Fruit fly (Drosophila melanogaster) whole organism: ENCODE data around the gene CG15221.
"Not testable (repeated sequence)": the region's sequence is repeated elsewhere in the genome, so short reads cannot be mapped to it uniquely, and the experiment has no call there.

Experiments used
- CG8478 ChIP-seq: fragments of >200 bp; optimal IDR thresholded peaks from 2 replicates; lab custom pipeline; 2018; ENCODE audit warnings: inconsistent platforms
- Dll ChIP-seq: fragments of >200 bp; optimal IDR thresholded peaks from 2 replicates; lab custom pipeline; 2017
- EcR ChIP-seq, 2 experiments: fragments of >200 bp; optimal IDR thresholded peaks; 2 replicates each; lab custom pipeline; 2017; ENCODE audit warnings: missing biosample characterization in 2 of 2, missing genetic modification characterization in 2 of 2, missing genetic modification reagents in 2 of 2
- pan ChIP-seq: fragments of >200 bp; optimal IDR thresholded peaks from 2 replicates; lab custom pipeline; 2017
- psq ChIP-seq: fragments of >200 bp; optimal IDR thresholded peaks from 2 replicates; lab custom pipeline; 2017
- usp ChIP-seq: fragments of >200 bp; optimal IDR thresholded peaks from 2 replicates; lab custom pipeline; 2017; ENCODE audit warnings: missing biosample characterization, missing genetic modification characterization, mixed read lengths

Gene CG15221

DNA sequence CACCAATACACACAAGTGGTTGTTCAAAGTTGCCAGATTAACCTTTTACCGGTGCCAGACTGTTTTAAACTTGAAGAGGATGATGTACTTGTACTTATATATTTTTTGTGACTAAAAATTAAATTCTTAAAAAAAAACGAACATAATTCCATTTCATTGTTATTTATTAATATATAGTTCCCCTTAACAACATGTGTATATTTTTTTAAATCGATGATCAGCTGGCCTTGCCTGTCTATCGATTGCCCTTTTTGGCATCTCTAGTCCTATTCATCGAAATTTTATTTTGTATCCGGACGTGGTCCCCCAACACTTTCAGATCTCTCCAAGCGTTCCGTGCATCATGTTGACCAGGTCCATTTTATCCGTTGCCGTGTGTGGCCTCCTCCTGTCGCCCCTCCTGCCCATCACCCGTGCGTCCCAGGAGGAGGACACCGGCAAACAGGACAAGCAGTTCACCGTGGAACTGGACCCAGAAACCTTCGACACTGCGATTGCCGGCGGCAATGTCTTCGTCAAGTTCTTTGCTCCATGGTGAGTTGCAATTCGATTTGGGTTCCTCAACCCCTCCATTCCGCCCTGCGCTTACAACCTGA lies 7.2 kb upstream of the CG15221 start, which contains the start of gene prtp:
prtp (plus strand) TSS at position 26 of the 596 bp plus-strand sequence.
- TF ChIP-seq Dll (lab: Kevin White, UChicago) (no peak), pan (lab: Kevin White, UChicago) (no peak), usp (GFP tag; lab: Kevin White, UChicago) (no peak), psq (no peak), CG8478 (lab: Kevin White, UChicago) (no peak), EcR (GFP tag; optimal IDR thresholded peaks at IDR 0.05; lab: Kevin White, UChicago) (no peak)

DNA sequence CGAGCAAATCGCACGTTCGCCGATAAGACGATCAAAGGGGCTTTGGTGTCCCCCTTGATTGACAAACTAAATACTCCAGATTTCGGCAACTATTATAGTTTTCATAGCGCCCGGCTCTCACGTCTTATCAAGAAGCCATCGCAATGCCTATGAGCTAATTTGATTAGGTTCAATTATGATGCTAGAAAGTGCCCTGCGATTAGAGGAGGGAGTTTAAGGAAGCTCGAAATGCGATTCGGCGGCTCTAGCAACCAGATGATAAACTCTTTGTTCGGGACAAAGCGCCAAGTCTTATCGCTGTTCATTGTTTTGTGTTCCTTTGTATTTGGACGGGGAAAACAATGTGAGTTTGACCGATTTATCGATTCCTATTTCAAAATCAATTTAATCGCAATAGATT lies 6.2 kb upstream of the CG15221 start:
- no peak for TF ChIP-seq Dll (lab: Kevin White, UChicago)
- TF ChIP-seq usp (GFP tag; lab: Kevin White, UChicago) = no peak

DNA sequence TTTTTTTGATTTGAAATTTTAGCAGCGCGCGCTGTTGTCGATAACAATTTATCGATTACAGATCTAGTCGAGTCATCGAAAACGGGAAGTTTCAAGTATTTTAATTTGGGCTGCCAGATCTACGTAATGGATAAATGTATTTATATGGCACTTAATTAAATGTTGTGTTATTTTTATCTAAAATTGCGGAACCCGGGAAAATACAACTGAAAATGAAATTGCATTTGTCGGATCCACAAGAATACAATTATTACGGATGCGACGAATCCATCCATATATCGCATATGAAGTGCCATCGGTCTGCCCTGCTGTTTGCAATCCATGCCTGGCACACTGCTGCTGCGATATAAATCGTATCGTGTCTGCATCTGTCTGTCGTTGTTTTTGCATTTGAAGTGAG lies 3.9 kb upstream of the CG15221 start, which contains the start of gene Tango10:
Tango10 (plus strand) TSS at position 108 of the 400 bp plus-strand sequence.
- TF ChIP-seq psq (no peak), EcR (GFP tag; optimal IDR thresholded peaks at IDR 0.05; lab: Kevin White, UChicago) (no peak), Dll (lab: Kevin White, UChicago) (no peak), CG8478 (lab: Kevin White, UChicago) (no peak), pan (lab: Kevin White, UChicago) (no peak), usp (GFP tag; lab: Kevin White, UChicago) (no peak)

DNA sequence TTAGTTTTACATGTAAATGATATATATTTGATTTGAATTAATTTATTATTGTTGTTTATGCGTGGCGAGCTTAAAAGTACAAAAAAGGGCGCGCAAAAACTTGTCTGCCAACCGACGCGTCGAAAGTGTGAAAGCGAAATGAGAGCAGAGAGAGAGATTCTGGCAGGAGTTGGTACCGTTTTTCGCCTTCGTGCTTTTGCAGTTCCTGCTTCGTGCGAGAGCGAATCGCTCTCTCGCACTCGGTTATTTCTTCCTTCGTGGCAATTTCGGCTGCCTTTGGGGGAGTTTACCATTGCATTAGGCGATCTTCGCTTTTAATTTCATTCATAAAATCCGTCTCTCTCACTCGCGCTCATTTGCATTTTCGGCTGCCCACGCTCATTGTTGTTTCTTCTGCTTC lies 5.0 kb downstream of the CG15221 start, which contains the start of gene inaF-D:
inaF-D (minus strand) TSS at position 101 of the 400 bp plus-strand sequence.
- no peak for TF ChIP-seq CG8478 (lab: Kevin White, UChicago)
- TF ChIP-seq psq = no peak
- TF ChIP-seq usp (GFP tag; lab: Kevin White, UChicago) = no peak
- no peak for TF ChIP-seq pan (lab: Kevin White, UChicago)
- TF ChIP-seq EcR (GFP tag; optimal IDR thresholded peaks at IDR 0.05; lab: Kevin White, UChicago) = no peak
- no peak for TF ChIP-seq Dll (lab: Kevin White, UChicago)

DNA sequence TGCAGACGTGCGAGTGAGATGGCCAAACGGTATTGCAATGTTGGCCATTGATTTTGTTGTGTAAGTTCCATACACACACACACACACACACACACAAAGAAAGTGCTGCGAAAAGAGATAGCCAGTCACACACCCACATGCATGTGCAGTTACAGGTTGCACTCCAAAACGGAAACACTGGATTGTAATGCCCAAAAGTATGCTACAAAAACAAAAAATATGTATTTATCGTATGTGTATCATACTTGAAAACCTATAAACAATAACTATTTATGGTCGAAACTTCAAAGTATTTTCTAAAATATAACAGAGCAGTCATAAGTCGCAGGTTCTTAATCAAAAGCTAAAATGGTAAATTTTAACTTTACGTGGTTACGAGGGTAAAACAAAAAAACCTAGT lies 5.9 kb downstream of the CG15221 start:
- TF ChIP-seq CG8478 (lab: Kevin White, UChicago) (no peak), EcR (GFP tag; optimal IDR thresholded peaks at IDR 0.05; lab: Kevin White, UChicago) (no peak), Dll (lab: Kevin White, UChicago) (no peak), usp (GFP tag; lab: Kevin White, UChicago) (no peak), pan (lab: Kevin White, UChicago) (no peak), psq (no peak)

DNA sequence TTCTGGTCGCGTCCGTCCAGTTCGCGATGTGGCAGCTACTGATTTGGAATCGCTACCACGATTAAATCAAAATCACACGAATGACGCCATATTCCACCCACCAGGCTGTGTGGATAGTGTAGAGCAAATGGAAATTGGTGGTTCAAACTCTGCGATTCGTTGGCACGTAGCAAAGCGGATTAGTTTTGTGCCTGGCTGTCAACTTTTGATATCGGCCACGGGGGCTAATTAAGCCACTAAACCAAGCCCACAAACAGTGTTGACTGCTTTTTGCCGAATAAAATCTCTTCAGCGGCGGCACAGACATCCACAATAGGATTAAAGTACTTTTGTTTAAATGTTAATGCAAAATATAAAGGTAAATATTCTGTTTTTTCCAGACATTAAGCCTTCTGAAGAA lies 7.6 kb downstream of the CG15221 start, which contains the start of gene inaF-C:
inaF-C (minus strand) TSS at position 101 of the 400 bp plus-strand sequence.
- no peak for TF ChIP-seq EcR (GFP tag; optimal IDR thresholded peaks at IDR 0.05; lab: Kevin White, UChicago)
- TF ChIP-seq usp (GFP tag; lab: Kevin White, UChicago) = no peak
- no peak for TF ChIP-seq CG8478 (lab: Kevin White, UChicago)
- TF ChIP-seq psq = no peak
- TF ChIP-seq pan (lab: Kevin White, UChicago) = no peak
- no peak for TF ChIP-seq Dll (lab: Kevin White, UChicago)

DNA sequence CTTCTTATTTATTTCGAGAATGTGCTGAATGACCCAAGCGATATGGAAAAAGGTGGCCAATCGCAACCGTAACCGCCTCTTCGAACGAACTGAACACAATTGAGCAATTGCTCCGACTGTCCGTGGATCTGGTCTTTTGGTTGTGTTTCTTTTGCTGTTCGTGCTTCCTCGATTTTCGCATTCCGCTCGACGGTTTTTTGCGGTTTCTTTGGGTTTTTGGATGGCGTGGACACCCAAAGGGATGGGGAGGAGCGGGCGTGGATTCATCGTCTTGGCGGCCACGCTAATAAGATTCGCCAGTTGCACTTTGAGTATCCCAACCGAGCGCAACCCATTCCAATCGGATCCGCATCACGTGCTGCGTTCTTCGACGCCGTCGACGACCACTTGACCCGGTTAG lies 8.6 kb downstream of the CG15221 start, which contains the start of gene inaF-B:
inaF-B (minus strand) TSS at position 101 of the 400 bp plus-strand sequence.
- TF ChIP-seq CG8478 (lab: Kevin White, UChicago) (no peak), Dll (lab: Kevin White, UChicago) (no peak), EcR (GFP tag; optimal IDR thresholded peaks at IDR 0.05; lab: Kevin White, UChicago) (no peak), psq (no peak), pan (lab: Kevin White, UChicago) (no peak), usp (GFP tag; lab: Kevin White, UChicago) (no peak)

DNA sequence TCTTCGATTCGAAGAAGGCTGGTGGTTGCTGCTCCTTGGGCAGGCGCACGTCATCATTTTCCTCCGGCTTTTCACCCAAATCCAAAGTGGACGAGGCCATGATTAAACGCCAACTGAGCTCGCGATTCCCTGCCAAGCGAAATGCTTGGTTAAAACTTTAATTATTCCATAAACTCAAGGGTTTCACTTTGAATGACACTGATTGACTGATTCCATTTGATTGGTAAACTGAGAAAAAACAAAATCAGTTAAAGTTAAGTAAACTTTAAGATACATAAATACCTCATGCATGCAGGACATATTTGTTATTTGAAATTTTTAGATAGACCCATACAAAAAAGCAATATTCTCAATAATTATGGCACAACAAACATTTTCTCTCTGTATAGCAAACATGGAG lies 9.7 kb downstream of the CG15221 start, which contains the start of gene inaF-A:
inaF-A (minus strand) TSS at position 101 of the 400 bp plus-strand sequence.
- no peak for TF ChIP-seq psq
- TF ChIP-seq pan (lab: Kevin White, UChicago) = no peak
- TF ChIP-seq usp (GFP tag; lab: Kevin White, UChicago) = no peak
- TF ChIP-seq EcR (GFP tag; optimal IDR thresholded peaks at IDR 0.05; lab: Kevin White, UChicago) = no peak
- no peak for TF ChIP-seq Dll (lab: Kevin White, UChicago)
- TF ChIP-seq CG8478 (lab: Kevin White, UChicago) = no peak

DNA sequence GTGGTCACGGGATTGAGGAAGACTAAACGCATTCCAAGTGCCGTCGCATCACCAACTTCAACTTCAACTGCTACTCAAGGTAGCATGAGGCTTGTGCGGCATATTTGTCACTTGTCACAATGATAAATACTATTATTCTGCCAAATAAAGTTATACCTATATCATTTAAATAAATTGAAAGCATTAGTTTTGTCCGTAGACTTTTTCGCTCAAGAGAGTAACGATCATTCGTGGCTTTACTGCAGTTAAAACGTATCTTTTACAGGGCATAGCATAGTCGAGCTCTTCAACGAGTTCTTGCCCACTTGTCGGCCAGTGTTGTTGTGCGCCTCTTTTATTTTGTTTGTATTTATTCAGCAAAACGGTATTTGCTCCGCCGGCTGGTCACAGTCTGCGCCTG lies 12.4 kb downstream of the CG15221 start:
- no peak for TF ChIP-seq EcR (GFP tag; optimal IDR thresholded peaks at IDR 0.05; lab: Kevin White, UChicago)
- TF ChIP-seq usp (GFP tag; lab: Kevin White, UChicago) = no peak
- no peak for TF ChIP-seq Dll (lab: Kevin White, UChicago)
- TF ChIP-seq pan (lab: Kevin White, UChicago) = no peak
- no peak for TF ChIP-seq CG8478 (lab: Kevin White, UChicago)
- no peak for TF ChIP-seq psq

DNA sequence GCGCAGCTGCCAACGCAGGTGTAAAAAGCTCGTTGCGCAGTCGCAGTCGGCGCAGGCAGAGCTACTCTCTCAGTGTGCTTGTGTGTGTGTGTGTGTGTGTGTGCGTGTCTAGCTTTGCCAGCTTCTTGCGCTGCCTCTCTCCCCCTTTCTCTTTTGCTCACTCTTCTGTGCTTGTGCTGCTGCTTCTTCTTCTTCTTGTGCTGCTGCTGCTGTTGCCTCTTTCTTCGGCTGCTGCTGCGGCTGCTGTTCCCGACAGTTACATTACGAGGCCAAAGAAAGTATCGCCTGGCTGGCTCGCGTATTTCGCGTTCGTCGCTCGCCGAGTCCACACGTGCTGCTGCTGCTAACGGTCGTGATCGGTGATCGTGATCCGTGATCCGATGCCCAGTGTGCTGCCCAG lies 29.9 kb downstream of the CG15221 start, which contains the start of gene m:
m (plus strand) TSS at position 301 of the 400 bp plus-strand sequence.
- not testable (repeated sequence) for TF ChIP-seq pan (lab: Kevin White, UChicago); Dll (lab: Kevin White, UChicago); psq

DNA sequence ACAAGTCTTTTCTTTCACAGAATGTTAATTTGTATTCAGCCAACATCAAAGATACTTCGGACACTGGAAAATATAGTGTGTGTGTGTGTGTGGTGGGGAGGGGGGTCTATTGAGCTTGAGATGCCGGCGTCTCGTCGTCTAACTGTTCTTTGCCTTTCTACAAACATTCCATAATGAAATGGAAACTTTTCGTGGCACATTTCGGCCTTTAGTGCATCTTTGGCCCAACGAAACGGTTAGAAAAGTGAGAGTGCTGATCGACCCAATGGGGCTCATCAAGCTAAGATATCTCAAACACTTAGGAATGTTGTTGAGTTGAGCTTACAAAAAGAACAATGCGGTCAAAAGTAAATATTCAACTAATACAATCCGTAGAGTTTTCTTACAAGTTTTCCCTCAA lies 32.8 kb downstream of the CG15221 start:
- TF ChIP-seq pan (lab: Kevin White, UChicago) (no peak), psq (no peak), EcR (GFP tag; optimal IDR thresholded peaks at IDR 0.05; lab: Kevin White, UChicago) (no peak), usp (GFP tag; lab: Kevin White, UChicago) (no peak), Dll (lab: Kevin White, UChicago) (no peak), CG8478 (lab: Kevin White, UChicago) (no peak)
